Fruit fly (Drosophila melanogaster): ENCODE data around the gene Fntb.

DNA sequence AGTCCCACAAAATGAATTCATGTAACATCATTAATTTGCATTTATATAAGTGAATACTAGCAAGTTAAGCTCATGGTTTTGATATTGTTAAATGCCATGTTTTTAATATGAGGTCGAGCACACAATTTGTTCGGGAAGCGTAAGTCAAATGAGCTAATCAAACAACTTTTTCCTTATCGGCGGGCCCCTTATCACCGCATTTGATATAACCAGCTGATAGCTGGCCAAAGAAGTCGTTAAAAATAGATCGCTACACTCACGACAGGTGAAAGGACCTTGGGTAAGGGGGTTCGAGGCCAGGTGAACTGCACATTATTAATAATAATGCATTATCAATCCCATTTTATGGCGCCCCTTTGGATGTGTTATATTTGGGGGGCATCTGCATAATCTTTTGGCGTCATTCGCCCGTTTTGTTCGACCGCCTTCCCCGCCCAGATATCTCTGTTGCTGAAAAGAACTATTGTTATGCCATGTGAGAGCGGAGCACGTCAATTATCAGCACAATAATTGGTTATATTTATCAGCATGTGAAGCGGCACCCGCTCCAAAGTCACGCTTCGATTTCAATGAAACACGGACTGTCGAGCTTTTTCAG, 14.7 kb downstream of the Fntb start:
- TF ChIP-seq CG8478 (optimal IDR thresholded peaks at IDR 0.05) = no peak
- no peak for TF ChIP-seq usp (GFP tag; optimal IDR thresholded peaks at IDR 0.05)
- no peak for TF ChIP-seq psq (optimal IDR thresholded peaks at IDR 0.05)
- no peak for TF ChIP-seq EcR (GFP tag; optimal IDR thresholded peaks at IDR 0.05)

Measured in whole organism.